Worm (Caenorhabditis elegans): Measurements from ENCODE around the gene ztf-13.
A peak's percentile ranks its signal among the peaks of the same experiment; 100 is the strongest.

Gene ztf-13

ce11 chrX:3099832-3100231, 2.1 kb downstream of the ztf-13 start, which contains the start of gene sec-3 (continued):
- TF ChIP-seq mep-1 (tag; optimal IDR thresholded peaks at IDR 0.05) (peak; percentile 96), lin-15B (tag; optimal IDR thresholded peaks at IDR 0.05) (no peak), zag-1 (tag; optimal IDR thresholded peaks at IDR 0.05) (no peak), nhr-90 (tag; optimal IDR thresholded peaks at IDR 0.05; ENCODE audit: poor library complexity) (peak; percentile 94), sptf-1 (tag; optimal IDR thresholded peaks at IDR 0.05) (no peak), egl-27 (tag; optimal IDR thresholded peaks at IDR 0.05) (no peak), lin-39 (tag; optimal IDR thresholded peaks at IDR 0.05) (peak; percentile 90), nhr-85 (tag) (peak; percentile 88), skn-1 (tag; optimal IDR thresholded peaks at IDR 0.05) (peak; percentile 64), ceh-82 (tag; optimal IDR thresholded peaks at IDR 0.05) (peak; percentile 80 to 90 (median 88)), lsy-2 (tag; optimal IDR thresholded peaks at IDR 0.05) (peak; percentile 85 to 89), aly-2 (tag; optimal IDR thresholded peaks at IDR 0.05) (peak; percentile 75), F16B12.6 (tag; optimal IDR thresholded peaks at IDR 0.05) (peak; percentile 60), lin-13 (GFP tag; optimal IDR thresholded peaks at IDR 0.05) (peak; percentile 80), sup-37 (GFP tag; optimal IDR thresholded peaks at IDR 0.05) (peak; percentile 27), unc-30 (tag; optimal IDR thresholded peaks at IDR 0.05) (no peak), elt-2 (tag; optimal IDR thresholded peaks at IDR 0.05) (peak; percentile 85), lin-35 (GFP tag; optimal IDR thresholded peaks at IDR 0.05) (peak; percentile 74 to 89), egl-13 (tag; optimal IDR thresholded peaks at IDR 0.05) (peak; percentile 74), nhr-71 (tag; optimal IDR thresholded peaks at IDR 0.05) (peak; percentile 93), ets-5 (GFP tag; IDR thresholded peaks at IDR 0.05) (no peak), fkh-8 (tag; optimal IDR thresholded peaks at IDR 0.05) (peak; percentile 67), aha-1 (tag; optimal IDR thresholded peaks at IDR 0.05) (peak; percentile 40), hpl-2 (GFP tag; optimal IDR thresholded peaks at IDR 0.05) (peak; percentile 48), lir-3 (tag; optimal IDR thresholded peaks at IDR 0.05; ENCODE audit: poor library complexity) (peak; percentile 62), ces-1 (GFP tag; optimal IDR thresholded peaks at IDR 0.05) (no peak), ztf-11 (tag; optimal IDR thresholded peaks at IDR 0.05) (peak in 1 of 2 experiments; percentile 51), lin-14 (GFP tag; optimal IDR thresholded peaks at IDR 0.05) (peak; percentile 96), unc-130 (tag; optimal IDR thresholded peaks at IDR 0.05) (peak; percentile 86), vab-15 (tag; optimal IDR thresholded peaks at IDR 0.05) (no peak), pag-3 (tag; optimal IDR thresholded peaks at IDR 0.05; ENCODE audit: borderline replicate concordance, insufficient read depth) (no peak), tbx-2 (tag; optimal IDR thresholded peaks at IDR 0.05) (peak; percentile 90), nhr-11 (tag; optimal IDR thresholded peaks at IDR 0.05) (peak; percentile 65), nhr-77 (tag; optimal IDR thresholded peaks at IDR 0.05) (peak; percentile 81), mab-9 (GFP tag; IDR thresholded peaks at IDR 0.05) (peak; percentile 54; the same call in 1 of the 2 replicates), alr-1 (tag; optimal IDR thresholded peaks at IDR 0.05; ENCODE audit: borderline replicate concordance) (no peak), nhr-237 (tag; optimal IDR thresholded peaks at IDR 0.05) (peak; percentile 69), ceh-90 (tag; optimal IDR thresholded peaks at IDR 0.05) (no peak), hlh-4 (tag; optimal IDR thresholded peaks at IDR 0.05) (no peak), unc-98 (GFP tag; IDR thresholded peaks at IDR 0.05) (no peak), dsc-1 (tag; optimal IDR thresholded peaks at IDR 0.05) (peak; percentile 92), nhr-84 (tag; optimal IDR thresholded peaks at IDR 0.05) (no peak), elt-3 (tag; optimal IDR thresholded peaks at IDR 0.05) (peak in 3 of 6 experiments; percentile 27 to 91 (median 45)), tlp-1 (tag; optimal IDR thresholded peaks at IDR 0.05) (no peak), ztf-4 (tag; optimal IDR thresholded peaks at IDR 0.05) (peak; percentile 57)
